Fruit fly (Drosophila melanogaster): ENCODE data around the gene CG14238.

The CG14238 gene

dm6 chr3R:26494247-26494646 is 36.2 kb downstream of the CG14238 start (continued):
- TF ChIP-seq CG7556 (GFP tag; optimal IDR thresholded peaks at IDR 0.05): peak; percentile 65
- no peak for TF ChIP-seq pb (GFP tag; optimal IDR thresholded peaks at IDR 0.05)
- TF ChIP-seq Chrac-16 (GFP tag; optimal IDR thresholded peaks at IDR 0.05): no peak
- TF ChIP-seq CG8944 (GFP tag; optimal IDR thresholded peaks at IDR 0.05): no peak
- TF ChIP-seq CG12769 (tag; optimal IDR thresholded peaks at IDR 0.05): peak; percentile 47
- TF ChIP-seq Xbp1 (GFP tag; optimal IDR thresholded peaks at IDR 0.05): peak; percentile 11
- no peak for TF ChIP-seq CG42726 (GFP tag; IDR thresholded peaks at IDR 0.05; ENCODE audit: partially characterized antibody)
- no peak for TF ChIP-seq CG1529 (GFP tag; optimal IDR thresholded peaks at IDR 0.05)
- no peak for TF ChIP-seq CG16813 (GFP tag; IDR thresholded peaks at IDR 0.05; ENCODE audit: partially characterized antibody)
- no peak for TF ChIP-seq CG31441 (GFP tag; IDR thresholded peaks at IDR 0.05)
- TF ChIP-seq NC2β (GFP tag; optimal IDR thresholded peaks at IDR 0.05): no peak
- TF ChIP-seq CG17912 (GFP tag; optimal IDR thresholded peaks at IDR 0.05): no peak
- TF ChIP-seq ttk (GFP tag; IDR thresholded peaks at IDR 0.05): peak; percentile 33; the same call in 1 of the 2 replicates
- TF ChIP-seq Fer3 (tag; optimal IDR thresholded peaks at IDR 0.05): peak; percentile 54
- TF ChIP-seq mirr (GFP tag; optimal IDR thresholded peaks at IDR 0.05): no peak
- peak; percentile 64 for TF ChIP-seq grau (tag; optimal IDR thresholded peaks at IDR 0.05)
- TF ChIP-seq CG9727 (GFP tag; optimal IDR thresholded peaks at IDR 0.05): peak; percentile 28
- TF ChIP-seq CG8290 (GFP tag; optimal IDR thresholded peaks at IDR 0.05): no peak
- peak in 1 of 2 experiments; percentile 10 for TF ChIP-seq CG8290 (tag; optimal IDR thresholded peaks at IDR 0.05)
- no peak for TF ChIP-seq CG2116 (GFP tag; optimal IDR thresholded peaks at IDR 0.05)
- no peak for TF ChIP-seq gt (GFP tag; IDR thresholded peaks at IDR 0.05)
- no peak for TF ChIP-seq CHES-1-like (GFP tag; optimal IDR thresholded peaks at IDR 0.05)
- no peak for TF ChIP-seq Six4 (GFP tag; optimal IDR thresholded peaks at IDR 0.05)
- no peak for TF ChIP-seq MTF-1 (GFP tag; optimal IDR thresholded peaks at IDR 0.05; ENCODE audit: borderline replicate concordance)
- TF ChIP-seq CG18599 (GFP tag; optimal IDR thresholded peaks at IDR 0.05): peak; percentile 84
- TF ChIP-seq CG14050 (GFP tag; IDR thresholded peaks at IDR 0.05): no peak
- TF ChIP-seq CG14710 (tag; optimal IDR thresholded peaks at IDR 0.05): no peak
- TF ChIP-seq CG4424 (GFP tag; optimal IDR thresholded peaks at IDR 0.05): no peak
- no peak for TF ChIP-seq emc (GFP tag; optimal IDR thresholded peaks at IDR 0.05)
- no peak for TF ChIP-seq p53 (GFP tag; optimal IDR thresholded peaks at IDR 0.05)
- TF ChIP-seq vfl (GFP tag; optimal IDR thresholded peaks at IDR 0.05): no peak
- TF ChIP-seq ken (GFP tag; IDR thresholded peaks at IDR 0.05): no peak
- no peak for TF ChIP-seq nmo (GFP tag; optimal IDR thresholded peaks at IDR 0.05)
- TF ChIP-seq toy (GFP tag; IDR thresholded peaks at IDR 0.05): no peak
- no peak for TF ChIP-seq CG8359 (GFP tag; optimal IDR thresholded peaks at IDR 0.05; ENCODE audit: borderline replicate concordance)
- 0 out of 3 replicates have a peak, but pooled peaks have one; percentile 5 for TF ChIP-seq Mrtf (GFP tag; IDR thresholded peaks at IDR 0.05)
- 0 out of 2 replicates have a peak, but pooled peaks have one; percentile 32 for TF ChIP-seq CG14667 (GFP tag; IDR thresholded peaks at IDR 0.05)
- no peak for TF ChIP-seq repo (GFP tag; optimal IDR thresholded peaks at IDR 0.05)
- no peak for TF ChIP-seq ash1 (GFP tag; optimal IDR thresholded peaks at IDR 0.05)
- TF ChIP-seq sim (GFP tag; IDR thresholded peaks at IDR 0.05): no peak
- no peak for TF ChIP-seq trem (tag; optimal IDR thresholded peaks at IDR 0.05)
- TF ChIP-seq CG33213 (GFP tag; optimal IDR thresholded peaks at IDR 0.05): no peak
- peak; percentile 61 for TF ChIP-seq Ptx1 (GFP tag; IDR thresholded peaks at IDR 0.05)
- TF ChIP-seq Bteb2 (GFP tag; optimal IDR thresholded peaks at IDR 0.05): peak; percentile 3
- TF ChIP-seq Dad (GFP tag; optimal IDR thresholded peaks at IDR 0.05): no peak
- TF ChIP-seq CG16815 (GFP tag; optimal IDR thresholded peaks at IDR 0.05): no peak
- no peak for TF ChIP-seq bowl (GFP tag; IDR thresholded peaks at IDR 0.05)
- no peak for TF ChIP-seq CG11560 (tag; IDR thresholded peaks at IDR 0.05)
- no peak for TF ChIP-seq GATAe (GFP tag; conservative IDR thresholded peaks at IDR 0.05)
- no peak for TF ChIP-seq eyg (GFP tag; optimal IDR thresholded peaks at IDR 0.05)
- no peak for TF ChIP-seq Ravus (GFP tag; IDR thresholded peaks at IDR 0.05)
- TF ChIP-seq dan (GFP tag; IDR thresholded peaks at IDR 0.05): no peak
- 0 out of 3 replicates have a peak, but pooled peaks have one; percentile 27 for TF ChIP-seq Aef1 (GFP tag; IDR thresholded peaks at IDR 0.05)

Measured in whole organism, embryonic.